Fruit fly (Drosophila melanogaster) whole organism, embryonic: ENCODE results near the gene CG31650.

Experiments used
- CG10462 ChIP-seq: fragments of 200-800 bp; sonication (Bioruptor generic); optimal IDR thresholded peaks from 2 replicates; lab custom pipeline; 2016; ENCODE audit warnings: missing biosample characterization, missing genetic modification characterization
- CG12391 ChIP-seq: fragments of 200-800 bp; sonication (Bioruptor generic); optimal IDR thresholded peaks from 3 replicates; lab custom pipeline; 2018; ENCODE audit warnings: missing biosample characterization, mild to moderate bottlenecking, missing genetic modification characterization, moderate library complexity
- CG13123 ChIP-seq: fragments of 200-800 bp; sonication (Bioruptor generic); optimal IDR thresholded peaks from 2 replicates; lab custom pipeline; 2016; ENCODE audit warnings: missing biosample characterization, missing genetic modification characterization
- CG13775 ChIP-seq: fragments of 200-800 bp; sonication (Bioruptor generic); optimal IDR thresholded peaks from 3 replicates; lab custom pipeline; 2017; ENCODE audit warnings: missing biosample characterization, mild to moderate bottlenecking, missing genetic modification characterization
- CG15011 ChIP-seq: fragments of 200-800 bp; sonication (Bioruptor generic); optimal IDR thresholded peaks from 3 replicates; lab custom pipeline; 2018; ENCODE audit warnings: missing biosample characterization, mild to moderate bottlenecking, missing genetic modification characterization
- CG1602 ChIP-seq: fragments of 200-800 bp; sonication (Bioruptor generic); optimal IDR thresholded peaks from 3 replicates; lab custom pipeline; 2016; ENCODE audit warnings: missing biosample characterization, missing genetic modification characterization
- CG17361 ChIP-seq: fragments of 200-800 bp; sonication (Bioruptor generic); IDR thresholded peaks from 3 replicates; pipeline ENCODE4 v1.3.6; 2022; ENCODE audit warnings: missing biosample characterization, missing genetic modification characterization
- CG17385 ChIP-seq: fragments of 200-800 bp; sonication (Bioruptor generic); optimal IDR thresholded peaks from 3 replicates; lab custom pipeline; 2018; ENCODE audit warnings: missing biosample characterization, mild to moderate bottlenecking, missing genetic modification characterization
- CG17829 ChIP-seq: fragments of 200-800 bp; optimal IDR thresholded peaks from 2 replicates; lab custom pipeline; 2019; ENCODE audit warnings: missing biosample characterization, mild to moderate bottlenecking, missing genetic modification characterization, moderate library complexity
- CG18011 ChIP-seq: fragments of 200-800 bp; sonication (Bioruptor generic); optimal IDR thresholded peaks from 2 replicates; lab custom pipeline; 2017; ENCODE audit warnings: missing biosample characterization, missing genetic modification characterization, mild to moderate bottlenecking, moderate library complexity, missing genotype
- CG18619 ChIP-seq: fragments of 200-800 bp; sonication (Bioruptor generic); optimal IDR thresholded peaks from 3 replicates; lab custom pipeline; 2017; ENCODE audit warnings: missing biosample characterization, mild to moderate bottlenecking, missing genetic modification characterization
- CG2712 ChIP-seq: fragments of 200-800 bp; optimal IDR thresholded peaks from 3 replicates; lab custom pipeline; 2019; ENCODE audit warnings: missing biosample characterization, mild to moderate bottlenecking, missing genetic modification characterization, moderate library complexity
- CG30403 ChIP-seq: fragments of 200-800 bp; sonication (Bioruptor generic); optimal IDR thresholded peaks from 3 replicates; lab custom pipeline; 2016; ENCODE audit warnings: missing biosample characterization, missing genetic modification characterization
- CG31365 ChIP-seq: fragments of 200-800 bp; sonication (Bioruptor generic); optimal IDR thresholded peaks from 2 replicates; lab custom pipeline; 2018; ENCODE audit warnings: missing biosample characterization, mild to moderate bottlenecking, missing genetic modification characterization
- CG3163 ChIP-seq: fragments of 200-800 bp; sonication (Bioruptor generic); optimal IDR thresholded peaks from 3 replicates; lab custom pipeline; 2016; ENCODE audit warnings: missing biosample characterization, missing genetic modification characterization
- CG34422 ChIP-seq: fragments of 200-800 bp; sonication (Bioruptor generic); IDR thresholded peaks from 3 replicates; pipeline ENCODE4 v1.3.6; 2022; ENCODE audit warnings: missing biosample characterization, missing genetic modification characterization
- CG4282 ChIP-seq: fragments of 200-800 bp; sonication (Bioruptor generic); optimal IDR thresholded peaks from 2 replicates; lab custom pipeline; 2016; ENCODE audit warnings: missing biosample characterization, missing genetic modification characterization
- CG4617 ChIP-seq: fragments of 200-800 bp; sonication (Bioruptor generic); optimal IDR thresholded peaks from 3 replicates; lab custom pipeline; 2016; ENCODE audit warnings: missing biosample characterization, missing genetic modification characterization, borderline replicate concordance
- CG4820 ChIP-seq: fragments of 200-800 bp; sonication (Bioruptor generic); optimal IDR thresholded peaks from 3 replicates; lab custom pipeline; 2016; ENCODE audit warnings: missing biosample characterization, missing genetic modification characterization
- CG8478 ChIP-seq: fragments of >200 bp; optimal IDR thresholded peaks from 2 replicates; lab custom pipeline; 2018
- CG9215 ChIP-seq: fragments of 200-800 bp; sonication (Bioruptor generic); IDR thresholded peaks from 2 replicates; pipeline ENCODE4 v1.3.6; 2022; ENCODE audit warnings: missing biosample characterization, missing genetic modification characterization
- Elba2 ChIP-seq: fragments of 200-800 bp; sonication (Bioruptor generic); optimal IDR thresholded peaks from 3 replicates; lab custom pipeline; 2016; ENCODE audit warnings: missing biosample characterization, missing genetic modification characterization
- Fer3 ChIP-seq: fragments of 200-800 bp; sonication (Bioruptor generic); optimal IDR thresholded peaks from 2 replicates; lab custom pipeline; 2018; ENCODE audit warnings: missing biosample characterization, mild to moderate bottlenecking, missing genetic modification characterization, moderate library complexity
- HmgZ ChIP-seq: fragments of 200-800 bp; sonication (Bioruptor generic); optimal IDR thresholded peaks from 2 replicates; lab custom pipeline; 2018; ENCODE audit warnings: missing biosample characterization, mild to moderate bottlenecking, missing genetic modification characterization
- Hsf ChIP-seq: fragments of 200-800 bp; sonication (Bioruptor generic); optimal IDR thresholded peaks from 3 replicates; lab custom pipeline; 2016; ENCODE audit warnings: missing biosample characterization, missing genetic modification characterization
- Opbp ChIP-seq: fragments of 200-800 bp; sonication (Bioruptor generic); IDR thresholded peaks from 3 replicates; pipeline ENCODE4 v1.3.6; 2022; ENCODE audit warnings: missing biosample characterization, missing genetic modification characterization; ENCODE audit not compliant: partially characterized antibody
- Sin3A ChIP-seq: fragments of >200 bp; optimal IDR thresholded peaks from 2 replicates; lab custom pipeline; 2018
- Stat92E ChIP-seq, 3 experiments: fragments of >200 bp in 2 of 3; fragments of 200-800 bp in 1 of 3; sonication (Bioruptor generic) in 1 of 3; optimal IDR thresholded peaks; 2 replicates each; lab custom pipeline; 2017 to 2019; ENCODE audit warnings: missing biosample characterization in 3 of 3, missing genetic modification characterization in 3 of 3, mild to moderate bottlenecking in 1 of 3, moderate library complexity in 1 of 3
- Vsx1 ChIP-seq: fragments of 200-800 bp; sonication (Bioruptor generic); optimal IDR thresholded peaks from 2 replicates; lab custom pipeline; 2017; ENCODE audit warnings: missing biosample characterization, mild to moderate bottlenecking, missing genetic modification characterization, missing genetic modification reagents
- Xrp1 ChIP-seq: fragments of 200-800 bp; sonication (Bioruptor generic); IDR thresholded peaks from 2 replicates; pipeline ENCODE4 v1.3.6; 2022; ENCODE audit warnings: missing biosample characterization, missing genetic modification characterization
- YL-1 ChIP-seq: fragments of 200-800 bp; sonication (Bioruptor generic); optimal IDR thresholded peaks from 3 replicates; lab custom pipeline; 2017; ENCODE audit warnings: missing biosample characterization, mild to moderate bottlenecking, missing genetic modification characterization
- ac ChIP-seq: fragments of 200-800 bp; sonication (Bioruptor generic); optimal IDR thresholded peaks from 3 replicates; lab custom pipeline; 2017; ENCODE audit warnings: missing biosample characterization, mild to moderate bottlenecking, missing genetic modification characterization
- caup ChIP-seq: fragments of 200-800 bp; sonication (Bioruptor generic); optimal IDR thresholded peaks from 3 replicates; lab custom pipeline; 2017; ENCODE audit warnings: missing biosample characterization, mild to moderate bottlenecking, missing genetic modification characterization, moderate library complexity; ENCODE audit not compliant: severe bottlenecking
- cg ChIP-seq: fragments of 200-800 bp; sonication (Bioruptor generic); optimal IDR thresholded peaks from 3 replicates; lab custom pipeline; 2019; ENCODE audit warnings: missing biosample characterization, mild to moderate bottlenecking, missing genetic modification characterization, moderate library complexity
- chinmo ChIP-seq: fragments of 200-800 bp; sonication (Bioruptor generic); IDR thresholded peaks from 4 replicates; pipeline ENCODE4 v1.3.6; 2022; ENCODE audit warnings: missing biosample characterization, missing genetic modification characterization; ENCODE audit not compliant: partially characterized antibody
- ewg ChIP-seq: fragments of 200-800 bp; sonication (Bioruptor generic); optimal IDR thresholded peaks from 3 replicates; lab custom pipeline; 2017; ENCODE audit warnings: mild to moderate bottlenecking, missing biosample characterization, missing genetic modification reagents, missing genetic modification characterization
- gce ChIP-seq: fragments of 200-800 bp; sonication (Bioruptor generic); IDR thresholded peaks from 3 replicates; pipeline ENCODE4 v1.3.6; 2022; ENCODE audit warnings: missing biosample characterization, missing genetic modification characterization
- gfzf ChIP-seq: fragments of 200-800 bp; sonication (Bioruptor generic); optimal IDR thresholded peaks from 2 replicates; lab custom pipeline; 2016; ENCODE audit warnings: missing biosample characterization, mild to moderate bottlenecking, missing genetic modification characterization, moderate library complexity
- ken ChIP-seq: fragments of 200-800 bp; sonication (Bioruptor generic); IDR thresholded peaks from 3 replicates; pipeline ENCODE4 v1.3.6; 2022; ENCODE audit warnings: missing biosample characterization, missing genetic modification characterization
- klu ChIP-seq: fragments of 200-800 bp; sonication (Bioruptor generic); IDR thresholded peaks from 2 replicates; pipeline ENCODE4 v1.3.6; 2022; ENCODE audit warnings: missing biosample characterization, missing genetic modification characterization
- lola ChIP-seq, 3 experiments: fragments of >200 bp in 2 of 3; fragments of 200-800 bp in 1 of 3; sonication (Bioruptor generic) in 1 of 3; optimal IDR thresholded peaks; 2 replicates each; lab custom pipeline; 2017 to 2019; ENCODE audit warnings: missing biosample characterization in 3 of 3, missing genetic modification characterization in 3 of 3, mild to moderate bottlenecking in 1 of 3, moderate library complexity in 1 of 3
- odd ChIP-seq: fragments of 200-800 bp; sonication (Bioruptor generic); optimal IDR thresholded peaks from 2 replicates; lab custom pipeline; 2017; ENCODE audit warnings: missing biosample characterization, mild to moderate bottlenecking, missing genetic modification characterization
- pho ChIP-seq: fragments of 200-800 bp; sonication (Bioruptor generic); optimal IDR thresholded peaks from 2 replicates; lab custom pipeline; 2016; ENCODE audit warnings: missing biosample characterization, missing genetic modification characterization
- pros ChIP-seq: fragments of 200-800 bp; sonication (Bioruptor generic); optimal IDR thresholded peaks from 3 replicates; lab custom pipeline; 2019; ENCODE audit warnings: missing biosample characterization, mild to moderate bottlenecking, missing genetic modification characterization, moderate library complexity
- pzg ChIP-seq: fragments of 200-800 bp; sonication (Bioruptor generic); optimal IDR thresholded peaks from 3 replicates; lab custom pipeline; 2018; ENCODE audit warnings: missing biosample characterization, mild to moderate bottlenecking, missing genetic modification characterization, moderate library complexity
- schlank ChIP-seq: fragments of 200-800 bp; sonication (Bioruptor generic); optimal IDR thresholded peaks from 2 replicates; lab custom pipeline; 2018; ENCODE audit warnings: missing biosample characterization, mild to moderate bottlenecking, missing genetic modification characterization
- tx ChIP-seq: fragments of 200-800 bp; sonication (Bioruptor generic); optimal IDR thresholded peaks from 2 replicates; lab custom pipeline; 2016; ENCODE audit warnings: missing biosample characterization, missing genetic modification characterization
- zfh1 ChIP-seq: fragments of 200-800 bp; sonication (Bioruptor generic); IDR thresholded peaks from 3 replicates; pipeline ENCODE4 v1.3.6; 2022; ENCODE audit warnings: missing biosample characterization, missing genetic modification characterization
- zfh2 ChIP-seq: fragments of 200-800 bp; sonication (Bioruptor generic); optimal IDR thresholded peaks from 2 replicates; lab custom pipeline; 2016; ENCODE audit warnings: missing biosample characterization, missing genetic modification characterization

CG31650 gene

dm6 chr2L:5092992-5093695 lies 48.6 kb upstream of the CG31650 start, which contains the start of gene Pgant5 (continued):
- TF ChIP-seq CG18011 (GFP tag; lab: Kevin White, UChicago), result no peak
- no peak for TF ChIP-seq CG17829 (tag; lab: Kevin White, UChicago)
- 0 out of 2 replicates have a peak, but pooled peaks have one; percentile 12 for TF ChIP-seq klu (GFP tag; lab: Robert Waterston, UW)
- peak; percentile 3 for TF ChIP-seq tx (GFP tag; lab: Kevin White, UChicago)
- TF ChIP-seq gfzf (GFP tag; lab: Kevin White, UChicago), result peak; percentile 69
- TF ChIP-seq pros, result no peak
- TF ChIP-seq Hsf (GFP tag; lab: Kevin White, UChicago), result no peak
- TF ChIP-seq CG2712, result peak; percentile 16
- no peak for TF ChIP-seq caup (GFP tag; lab: Kevin White, UChicago)
- TF ChIP-seq gce (GFP tag; lab: Robert Waterston, UW), result no peak
- peak; percentile 47 for TF ChIP-seq CG12391 (tag; lab: Kevin White, UChicago)
- no peak for TF ChIP-seq Xrp1 (GFP tag; lab: Robert Waterston, UW)
- TF ChIP-seq Sin3A (lab: Kevin White, UChicago), result no peak
- no peak for TF ChIP-seq schlank (tag; lab: Kevin White, UChicago)
- no peak for TF ChIP-seq odd (GFP tag; lab: Kevin White, UChicago)
- TF ChIP-seq Vsx1, result no peak
- no peak for TF ChIP-seq ac (GFP tag; lab: Kevin White, UChicago)
- TF ChIP-seq Fer3 (tag; lab: Kevin White, UChicago), result no peak
- TF ChIP-seq CG17385 (GFP tag; lab: Kevin White, UChicago), result peak; percentile 63
- no peak for TF ChIP-seq CG13123 (GFP tag; lab: Kevin White, UChicago)
- peak; percentile 35 for TF ChIP-seq CG3163 (GFP tag; lab: Kevin White, UChicago)
- TF ChIP-seq ewg (GFP tag; lab: Kevin White, UChicago), result peak; percentile 35
- peak; percentile 6 for TF ChIP-seq zfh2
- 0 out of 3 replicates have a peak, but pooled peaks have one; percentile 40 for TF ChIP-seq CG34422 (GFP tag; lab: Robert Waterston, UW)
- TF ChIP-seq Elba2 (GFP tag; lab: Kevin White, UChicago), result peak; percentile 64
- peak; percentile 37; the same call in 1 of the 3 replicates for TF ChIP-seq Opbp (GFP tag; lab: Robert Waterston, UW)
- 0 out of 4 replicates have a peak, but pooled peaks have one; percentile 79 for TF ChIP-seq chinmo (GFP tag; lab: Robert Waterston, UW)
- TF ChIP-seq HmgZ (tag; lab: Kevin White, UChicago), result peak; percentile 10
- TF ChIP-seq CG1602, result no peak
- peak; percentile 36 for TF ChIP-seq pzg (GFP tag; lab: Kevin White, UChicago)
- peak; percentile 43; the same call in 1 of the 3 replicates for TF ChIP-seq CG17361 (GFP tag; lab: Robert Waterston, UW)
- TF ChIP-seq CG30403 (GFP tag; lab: Kevin White, UChicago), result peak; percentile 5
- no peak for TF ChIP-seq ken
- no peak for TF ChIP-seq CG10462
- no peak for TF ChIP-seq CG4820
- no peak for TF ChIP-seq CG31365 (tag; lab: Kevin White, UChicago)
- peak; percentile 98 for TF ChIP-seq CG8478 (lab: Kevin White, UChicago)
- peak; percentile 48 for TF ChIP-seq YL-1
- no peak for TF ChIP-seq zfh1 (GFP tag; lab: Robert Waterston, UW)
- TF ChIP-seq CG4282 (GFP tag; lab: Kevin White, UChicago), result no peak
- TF ChIP-seq pho (GFP tag; lab: Kevin White, UChicago), result peak; percentile 24
- TF ChIP-seq CG4617 (GFP tag; lab: Kevin White, UChicago), result peak; percentile 24
- peak in 1 of 3 experiments; percentile 47 for TF ChIP-seq Stat92E (GFP tag; optimal IDR thresholded peaks at IDR 0.05; lab: Kevin White, UChicago)
- TF ChIP-seq CG9215 (GFP tag; lab: Robert Waterston, UW), result no peak
- TF ChIP-seq CG13775, result no peak
- TF ChIP-seq lola (GFP tag; optimal IDR thresholded peaks at IDR 0.05; lab: Kevin White, UChicago), result peak in 1 of 3 experiments; percentile 21
- TF ChIP-seq CG18619 (GFP tag; lab: Kevin White, UChicago), result no peak
- peak; percentile 100 for TF ChIP-seq cg (GFP tag; lab: Kevin White, UChicago)
- TF ChIP-seq CG15011 (GFP tag; lab: Kevin White, UChicago), result no peak
